Fruit fly (Drosophila melanogaster) whole organism, wandering third instar larva: ENCODE measurements around the gene Cpr97Eb.

Source experiments
- CG9705 ChIP-seq: fragments of 200-800 bp; sonication (Bioruptor generic); optimal IDR thresholded peaks from 2 replicates; lab custom pipeline; 2018; ENCODE audit warnings: missing biosample characterization, mild to moderate bottlenecking, missing genetic modification characterization
- CrebA ChIP-seq: fragments of 200-800 bp; sonication (Bioruptor generic); optimal IDR thresholded peaks from 2 replicates; lab custom pipeline; 2016; ENCODE audit warnings: missing biosample characterization, mild to moderate bottlenecking, missing genetic modification characterization, borderline replicate concordance
- Dfd ChIP-seq: fragments of >200 bp; optimal IDR thresholded peaks from 2 replicates; lab custom pipeline; 2017; ENCODE audit warnings: missing biosample characterization, missing genetic modification characterization
- GATAd ChIP-seq: sonication (Bioruptor generic); optimal IDR thresholded peaks from 2 replicates; lab custom pipeline; 2016; ENCODE audit warnings: missing biosample characterization, missing genetic modification characterization
- HLH106 ChIP-seq: fragments of 200-800 bp; optimal IDR thresholded peaks from 3 replicates; lab custom pipeline; 2019; ENCODE audit warnings: missing biosample characterization, mild to moderate bottlenecking, missing genetic modification characterization, moderate library complexity
- Hr78 ChIP-seq: fragments of >200 bp; optimal IDR thresholded peaks from 2 replicates; lab custom pipeline; 2017; ENCODE audit warnings: missing biosample characterization, missing genetic modification characterization
- Hr83 ChIP-seq: fragments of 200-300 bp; sonication (Bioruptor generic); optimal IDR thresholded peaks from 2 replicates; lab custom pipeline; 2016; ENCODE audit warnings: missing biosample characterization, mild to moderate bottlenecking, missing genetic modification characterization, moderate library complexity; ENCODE audit not compliant: poor library complexity, severe bottlenecking
- Mio ChIP-seq: sonication (Bioruptor generic); optimal IDR thresholded peaks from 2 replicates; lab custom pipeline; 2016; ENCODE audit warnings: missing biosample characterization, missing genetic modification characterization
- Myc ChIP-seq: fragments of >200 bp; optimal IDR thresholded peaks from 2 replicates; lab custom pipeline; 2017
- Rel ChIP-seq, 2 experiments: fragments of 200-800 bp; sonication (Bioruptor generic) in 1 of 2; optimal IDR thresholded peaks; 2 replicates in 1 of 2; 3 replicates in 1 of 2; lab custom pipeline; 2016 to 2019; ENCODE audit warnings: mild to moderate bottlenecking in 2 of 2, missing biosample characterization in 2 of 2, missing genetic modification characterization in 2 of 2, moderate library complexity in 1 of 2
- Vsx2 ChIP-seq: fragments of 200-300, 225-300 bp; sonication (Bioruptor generic); optimal IDR thresholded peaks from 2 replicates; lab custom pipeline; 2018; ENCODE audit warnings: missing biosample characterization, missing genetic modification characterization; ENCODE audit not compliant: partially characterized antibody
- br ChIP-seq: fragments of 200-800 bp; sonication (Bioruptor generic); optimal IDR thresholded peaks from 2 replicates; lab custom pipeline; 2016; ENCODE audit warnings: missing biosample characterization, missing genetic modification characterization
- dl ChIP-seq, 2 experiments: fragments of 175-275, 200-275 bp in 1 of 2; fragments of 200-275 bp in 1 of 2; sonication (Bioruptor generic); optimal IDR thresholded peaks; lab custom pipeline; 2018; ENCODE audit warnings: mild to moderate bottlenecking in 2 of 2, missing biosample characterization in 2 of 2, missing genetic modification characterization in 2 of 2, moderate library complexity in 2 of 2; ENCODE audit not compliant: partially characterized antibody in 2 of 2, insufficient read depth in 1 of 2
- dmrt93B ChIP-seq: fragments of 200-800 bp; sonication (Bioruptor generic); optimal IDR thresholded peaks from 2 replicates; lab custom pipeline; 2018; ENCODE audit warnings: missing biosample characterization, mild to moderate bottlenecking, missing genetic modification characterization
- dsf ChIP-seq: sonication (Bioruptor generic); optimal IDR thresholded peaks from 2 replicates; lab custom pipeline; 2016; ENCODE audit warnings: missing biosample characterization, missing genetic modification characterization, borderline replicate concordance
- foxo ChIP-seq, 2 experiments: fragments of 200-800 bp; sonication (Bioruptor generic); optimal IDR thresholded peaks; 2 replicates in 1 of 2; 3 replicates in 1 of 2; lab custom pipeline; 2016 to 2017; ENCODE audit warnings: missing biosample characterization in 2 of 2, missing genetic modification characterization in 2 of 2
- fru ChIP-seq: fragments of 200-800 bp; sonication (Bioruptor generic); optimal IDR thresholded peaks from 3 replicates; lab custom pipeline; 2016; ENCODE audit warnings: missing biosample characterization, mild to moderate bottlenecking, missing genetic modification characterization
- jim ChIP-seq: fragments of 175-275, 200-325 bp; sonication (Bioruptor generic); optimal IDR thresholded peaks from 2 replicates; lab custom pipeline; 2016; ENCODE audit warnings: missing biosample characterization, mild to moderate bottlenecking, missing genetic modification characterization
- psq ChIP-seq: fragments of 200-800 bp; sonication (Bioruptor generic); optimal IDR thresholded peaks from 3 replicates; lab custom pipeline; 2017; ENCODE audit warnings: missing biosample characterization, mild to moderate bottlenecking, missing genetic modification characterization, moderate library complexity
- rgr ChIP-seq: fragments of 200-800 bp; sonication (Bioruptor generic); optimal IDR thresholded peaks from 3 replicates; lab custom pipeline; 2016; ENCODE audit warnings: missing biosample characterization, mild to moderate bottlenecking, missing genetic modification characterization
- sv ChIP-seq: fragments of 200-800 bp; sonication (Bioruptor generic); optimal IDR thresholded peaks from 3 replicates; lab custom pipeline; 2016; ENCODE audit warnings: missing biosample characterization, missing genetic modification characterization
- tai ChIP-seq: sonication (Bioruptor generic); optimal IDR thresholded peaks from 2 replicates; lab custom pipeline; 2016; ENCODE audit warnings: missing biosample characterization, missing genetic modification characterization
- usp ChIP-seq: fragments of >200 bp; optimal IDR thresholded peaks from 2 replicates; lab custom pipeline; 2017; ENCODE audit warnings: missing biosample characterization, missing genetic modification characterization

Cpr97Eb gene

DNA sequence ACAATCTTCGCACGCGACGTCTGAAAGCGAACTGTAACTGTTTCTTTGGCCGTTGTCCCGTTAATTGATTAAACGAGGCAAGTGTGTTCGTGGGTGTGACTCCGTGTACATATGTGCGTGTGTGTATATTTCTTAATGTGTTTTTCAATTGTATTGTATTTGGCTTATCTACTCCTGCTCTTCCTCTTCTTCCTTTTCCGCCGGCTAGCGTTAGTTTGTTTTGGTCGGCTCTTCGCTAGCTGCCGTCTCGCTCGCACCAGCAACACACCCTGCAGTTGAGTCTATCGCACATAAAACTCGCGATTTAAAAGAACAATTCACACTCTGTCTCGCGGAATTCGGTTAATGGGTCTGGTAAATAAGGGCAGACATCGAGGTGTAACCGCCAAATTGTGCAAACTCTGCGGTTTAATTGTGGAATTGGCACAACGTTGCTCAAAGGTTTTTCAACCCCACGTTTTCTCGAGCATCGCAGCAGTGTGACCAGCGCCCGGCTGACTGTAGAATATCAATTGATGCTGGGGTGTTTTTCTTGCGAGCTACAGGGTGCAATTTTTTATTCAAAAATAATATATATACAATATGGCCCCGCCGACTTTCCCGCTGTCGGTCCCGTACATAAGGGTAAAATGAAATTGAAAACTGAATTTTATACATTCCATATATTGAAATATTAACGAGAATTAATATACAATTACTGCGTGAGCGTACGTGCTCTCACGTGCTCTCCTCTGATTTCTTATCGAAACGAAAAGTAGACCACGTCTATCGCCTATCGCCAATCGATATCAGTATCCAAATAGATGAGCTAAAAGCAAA lies 21.1 kb upstream of the Cpr97Eb start, which contains the start of the genes gb and CG5815 (continued):
- TF ChIP-seq Dfd (GFP tag; lab: Kevin White, UChicago) (no peak), usp (GFP tag; lab: Kevin White, UChicago) (no peak), CrebA (GFP tag; lab: Kevin White, UChicago) (no peak)
- TF ChIP-seq, all 38 proteins: peak for 18

DNA sequence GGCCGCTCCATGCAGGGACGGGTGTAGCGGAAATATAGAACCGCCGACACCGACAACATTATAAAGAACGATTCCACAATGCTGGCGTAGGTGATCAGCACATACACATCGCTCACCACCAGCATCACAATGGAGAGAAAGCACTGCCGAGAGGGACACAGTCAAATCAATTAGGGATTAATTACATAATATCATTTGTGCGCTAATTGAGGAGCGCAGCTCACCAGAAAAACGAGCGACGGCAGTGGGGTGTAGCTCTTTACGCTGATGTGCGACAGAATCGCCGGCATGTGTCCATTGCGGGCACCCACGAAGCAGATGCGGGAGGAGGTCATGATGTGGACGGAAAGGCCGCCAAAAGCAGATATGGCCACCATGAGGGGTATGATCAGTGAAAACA lies 18.5 kb upstream of the Cpr97Eb start:
- TF ChIP-seq jim (GFP tag; lab: Kevin White, UChicago) (no peak), GATAd (GFP tag; lab: Kevin White, UChicago) (no peak), Myc (lab: Kevin White, UChicago) (no peak), psq (GFP tag; lab: Kevin White, UChicago) (no peak), Dfd (GFP tag; lab: Kevin White, UChicago) (no peak)
- TF ChIP-seq, all 38 proteins: peak for 0

DNA sequence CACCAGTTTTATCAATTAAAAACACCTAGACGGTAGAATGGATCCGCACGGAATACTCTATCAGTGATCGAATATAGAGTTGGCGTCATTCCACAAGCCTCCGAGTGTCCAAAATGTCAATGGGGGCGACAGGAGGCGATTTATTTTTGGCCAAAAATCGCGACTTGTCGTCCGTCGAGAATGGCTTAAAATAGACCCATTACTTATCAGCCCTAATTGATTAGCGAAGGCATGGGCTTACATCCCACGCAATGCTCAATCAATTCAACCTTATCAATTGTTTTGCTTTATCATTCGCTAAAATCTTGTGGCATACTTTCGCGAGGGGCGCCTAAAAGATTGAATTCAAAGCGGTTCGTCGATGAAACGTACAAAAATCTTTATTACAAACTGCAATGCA lies 17.2 kb upstream of the Cpr97Eb start:
- TF ChIP-seq Vsx2 (GFP tag; lab: Kevin White, UChicago): no peak
- no peak for TF ChIP-seq HLH106 (tag; lab: Kevin White, UChicago)
- no peak for TF ChIP-seq psq (GFP tag; lab: Kevin White, UChicago)
- no peak for TF ChIP-seq Hr78 (GFP tag; lab: Kevin White, UChicago)
- TF ChIP-seq br (GFP tag; lab: Kevin White, UChicago): no peak
- TF ChIP-seq rgr: no peak
- no peak for TF ChIP-seq jim (GFP tag; lab: Kevin White, UChicago)
- TF ChIP-seq Dfd (GFP tag; lab: Kevin White, UChicago): no peak
- no peak for TF ChIP-seq GATAd (GFP tag; lab: Kevin White, UChicago)
- no peak for TF ChIP-seq CrebA (GFP tag; lab: Kevin White, UChicago)
- no peak for TF ChIP-seq Hr83 (GFP tag; lab: Kevin White, UChicago)
- TF ChIP-seq sv (GFP tag; lab: Kevin White, UChicago): no peak
- no peak for TF ChIP-seq Mio
- no peak for TF ChIP-seq dsf (GFP tag; lab: Kevin White, UChicago)
- no peak for TF ChIP-seq dl (GFP tag; optimal IDR thresholded peaks at IDR 0.05; lab: Kevin White, UChicago; ENCODE audit: insufficient read depth in 1 of 2, partially characterized antibody in 2 of 2)
- no peak for TF ChIP-seq CG9705 (GFP tag; lab: Kevin White, UChicago)

DNA sequence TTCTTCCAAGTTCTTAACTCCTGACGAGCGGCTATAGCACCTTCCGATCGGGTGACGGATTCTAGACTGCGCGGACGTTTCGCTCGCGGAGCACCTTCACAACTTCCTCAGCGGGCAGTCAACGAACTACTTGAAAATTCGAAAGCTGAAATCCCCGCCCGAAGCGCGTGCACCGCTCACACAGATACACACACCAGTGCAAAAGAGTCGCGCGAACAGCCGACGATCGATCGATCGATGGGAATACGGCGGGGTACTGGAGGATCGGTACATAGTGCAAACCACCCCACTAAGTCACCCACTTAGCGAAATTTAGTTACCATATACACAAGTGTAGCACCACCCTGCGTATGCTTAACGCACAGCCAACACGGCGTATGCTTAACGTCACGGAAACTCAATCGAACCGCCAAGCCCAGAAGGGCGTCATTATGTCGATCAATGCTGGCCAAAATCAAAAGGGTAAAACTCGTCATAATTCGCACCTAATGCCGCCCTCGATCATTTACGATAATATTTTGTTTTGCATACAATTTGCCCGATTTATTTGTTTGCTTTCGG lies 15.3 kb upstream of the Cpr97Eb start, which contains the start of gene CAH9:
Gene CAH9 (minus strand): TSS at position 51 of the 561 bp plus-strand sequence.
- TF ChIP-seq Hr78 (GFP tag; lab: Kevin White, UChicago) (no peak), fru (GFP tag; lab: Kevin White, UChicago) (no peak), Rel (GFP tag; optimal IDR thresholded peaks at IDR 0.05; lab: Kevin White, UChicago) (no peak), Rel (tag; optimal IDR thresholded peaks at IDR 0.05; lab: Kevin White, UChicago) (peak; percentile 66), dmrt93B (no peak)
- TF ChIP-seq, all 38 proteins: peak for 1

DNA sequence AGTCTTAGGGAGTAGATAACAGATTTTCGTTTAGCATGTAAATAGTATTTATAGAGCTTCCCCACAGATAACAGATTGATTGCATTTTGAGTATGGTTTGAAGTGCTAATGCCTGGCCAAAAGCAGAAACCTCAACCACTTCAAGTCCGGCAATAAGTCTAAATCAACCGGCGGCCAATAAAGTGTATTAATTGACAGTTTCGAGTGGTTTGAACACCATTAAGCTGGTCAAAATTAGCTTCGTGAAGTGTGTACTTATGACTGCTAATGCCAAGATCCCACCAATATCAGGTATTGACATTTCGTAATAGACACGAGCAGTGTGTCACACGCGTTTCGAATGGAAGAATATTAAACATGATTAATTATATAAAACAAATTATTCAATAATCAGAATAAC lies 14.5 kb upstream of the Cpr97Eb start:
- TF ChIP-seq GATAd (GFP tag; lab: Kevin White, UChicago): no peak
- TF ChIP-seq jim (GFP tag; lab: Kevin White, UChicago): no peak
- no peak for TF ChIP-seq Dfd (GFP tag; lab: Kevin White, UChicago)
- TF ChIP-seq tai (GFP tag; lab: Kevin White, UChicago): no peak
- TF ChIP-seq Myc (lab: Kevin White, UChicago): no peak
- no peak for TF ChIP-seq CG9705 (GFP tag; lab: Kevin White, UChicago)

DNA sequence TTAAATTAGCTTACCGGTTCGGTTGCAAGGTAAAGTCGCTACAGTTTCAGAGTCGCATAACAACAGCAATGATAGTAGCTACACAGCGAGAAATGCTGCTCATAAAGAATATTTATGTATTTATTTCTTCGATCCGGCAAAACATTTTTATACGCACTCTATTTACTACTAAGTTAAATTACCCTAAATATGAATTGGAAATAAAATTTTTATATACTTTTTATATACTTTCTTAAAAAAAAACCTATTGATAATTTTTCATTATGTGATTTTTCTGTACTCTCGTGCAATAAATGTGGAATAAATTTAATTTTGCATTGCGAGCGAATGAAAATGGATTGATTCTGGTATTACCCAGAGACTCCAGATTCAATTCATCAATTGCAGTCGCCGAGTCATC lies 10.0 kb upstream of the Cpr97Eb start, which contains the start of gene Jhbp11:
Gene Jhbp11 (plus strand): TSS at position 301 of the 400 bp plus-strand sequence.
- no peak for TF ChIP-seq Hr78 (GFP tag; lab: Kevin White, UChicago)
- TF ChIP-seq foxo (GFP tag; optimal IDR thresholded peaks at IDR 0.05; lab: Kevin White, UChicago): no peak
